Worm (Caenorhabditis elegans): Measurements from ENCODE around the gene srh-131.

Gene srh-131

DNA sequence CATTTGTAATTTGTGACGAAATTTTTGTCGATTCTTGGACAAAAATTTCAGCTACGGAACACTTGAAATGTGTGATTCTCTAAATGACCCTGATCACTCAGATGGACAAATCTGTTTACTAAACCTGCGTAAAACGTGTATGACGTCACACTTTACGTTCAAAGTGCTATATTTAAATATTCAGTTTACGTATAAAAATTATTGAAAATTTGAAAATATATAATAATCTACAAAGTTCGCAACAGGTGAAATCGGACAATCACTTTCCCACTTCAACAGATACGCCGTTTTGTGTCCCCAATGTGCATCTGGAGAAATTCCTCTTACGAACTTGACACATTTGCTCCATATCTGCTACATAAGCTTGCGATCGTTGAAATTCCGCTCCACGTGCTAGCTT lies at the start of gene srh-131:
srh-131 (plus strand) TSS at position 301 of the 400 bp plus-strand sequence.
- TF ChIP-seq zip-11 (GFP tag; IDR thresholded peaks at IDR 0.05), result no peak

DNA sequence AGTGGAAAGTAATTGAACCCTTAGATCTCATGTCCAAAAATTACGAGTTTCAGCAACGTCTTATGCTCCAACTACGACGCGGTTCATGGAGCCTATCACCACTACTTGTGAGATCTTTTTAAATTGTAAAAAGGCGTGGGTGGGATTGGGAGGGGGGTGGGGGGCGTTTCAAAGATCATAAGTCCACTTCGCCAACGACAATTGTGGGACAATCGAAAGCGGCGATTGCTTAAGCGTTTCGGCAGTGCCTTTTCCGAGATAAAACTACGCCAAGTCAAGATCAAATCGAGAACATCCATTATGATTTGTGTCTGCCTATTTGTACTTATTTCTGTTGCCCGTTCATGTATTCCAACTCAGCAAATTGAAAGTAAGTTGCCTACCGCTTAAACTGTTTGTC lies 49.1 kb upstream of the srh-131 start, which contains the start of gene clec-239:
clec-239 (plus strand) TSS at position 301 of the 400 bp plus-strand sequence.
- no peak for TF ChIP-seq hlh-30 (tag; optimal IDR thresholded peaks at IDR 0.05; ENCODE audit: insufficient read depth)
- TF ChIP-seq ceh-44 (GFP tag; IDR thresholded peaks at IDR 0.05), result no peak
- TF ChIP-seq nhr-10 (tag; optimal IDR thresholded peaks at IDR 0.05), result no peak
- TF ChIP-seq sdz-12 (GFP tag; optimal IDR thresholded peaks at IDR 0.05), result no peak
- TF ChIP-seq dmd-6 (GFP tag; IDR thresholded peaks at IDR 0.05), result no peak
- no peak for TF ChIP-seq mep-1 (tag; optimal IDR thresholded peaks at IDR 0.05)
- no peak for TF ChIP-seq daf-16 (GFP tag; optimal IDR thresholded peaks at IDR 0.05)
- TF ChIP-seq daf-16 (tag; optimal IDR thresholded peaks at IDR 0.05), result no peak
- TF ChIP-seq ceh-20 (GFP tag; IDR thresholded peaks at IDR 0.05), result no peak
- no peak for TF ChIP-seq unc-39 (tag; optimal IDR thresholded peaks at IDR 0.05)
- no peak for TF ChIP-seq lin-13 (GFP tag; optimal IDR thresholded peaks at IDR 0.05)
- no peak for TF ChIP-seq zip-2 (tag; optimal IDR thresholded peaks at IDR 0.05)
- TF ChIP-seq zfp-2 (tag; optimal IDR thresholded peaks at IDR 0.05), result no peak
- TF ChIP-seq rbr-2 (tag; optimal IDR thresholded peaks at IDR 0.05), result no peak
- no peak for TF ChIP-seq saeg-2 (GFP tag; IDR thresholded peaks at IDR 0.05)
- TF ChIP-seq cey-2 (tag; optimal IDR thresholded peaks at IDR 0.05; ENCODE audit: borderline replicate concordance, insufficient read depth), result no peak
- no peak for TF ChIP-seq nhr-25 (tag; optimal IDR thresholded peaks at IDR 0.05; ENCODE audit: borderline replicate concordance, insufficient read depth)
- no peak for TF ChIP-seq dmd-8 (GFP tag; IDR thresholded peaks at IDR 0.05)

DNA sequence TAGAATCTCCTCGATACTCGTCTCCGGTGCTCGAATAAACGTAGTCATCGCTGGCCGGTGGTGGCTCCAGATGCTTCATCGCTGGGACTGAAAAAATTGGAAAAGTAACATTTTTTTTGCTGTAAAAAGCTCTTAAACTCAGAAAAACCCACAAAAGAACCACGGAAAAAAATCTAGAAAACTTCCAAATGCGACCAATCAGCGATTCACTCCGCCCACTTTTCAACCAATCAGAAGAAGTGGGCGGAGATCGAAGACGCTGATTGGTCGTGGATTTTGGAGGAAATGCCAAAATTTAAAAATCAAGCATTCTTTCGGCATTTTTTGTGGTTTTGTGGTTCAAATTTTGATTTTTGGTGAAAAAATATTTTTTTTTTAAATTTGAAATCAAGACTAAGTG lies 46.3 kb upstream of the srh-131 start:
- TF ChIP-seq arid-1 (GFP tag; conservative IDR thresholded peaks at IDR 0.05) (no peak), zfp-3 (GFP tag; conservative IDR thresholded peaks at IDR 0.05) (no peak), php-3 (GFP tag; IDR thresholded peaks at IDR 0.05) (no peak), unc-62 (GFP tag; optimal IDR thresholded peaks at IDR 0.05 in 1 of 2) (peak in 1 of 2 experiments; percentile 30), unc-62 (tag; optimal IDR thresholded peaks at IDR 0.05) (no peak), vab-7 (GFP tag; IDR thresholded peaks at IDR 0.05) (no peak)

DNA sequence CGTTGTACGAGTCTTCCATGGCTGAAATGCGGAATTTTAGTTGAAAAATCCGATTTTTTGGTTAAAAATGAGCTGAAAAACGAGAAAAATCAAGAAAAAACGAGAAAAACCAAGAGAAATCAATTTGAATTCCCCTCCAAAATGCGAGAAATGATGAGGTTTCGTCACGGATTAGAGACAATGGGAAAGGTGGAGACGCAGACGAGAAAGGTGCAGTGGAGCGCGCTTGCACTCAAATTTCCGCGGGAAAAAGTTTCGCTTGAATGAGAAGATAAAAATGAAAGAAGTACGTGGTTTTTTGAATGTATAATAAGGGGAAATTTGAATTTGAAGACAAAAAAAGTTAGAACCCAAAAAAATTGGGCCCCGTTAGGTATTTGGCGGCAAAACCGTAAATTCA lies 39.6 kb upstream of the srh-131 start, which contains the start of gene efl-1:
efl-1 (minus strand) TSS at position 21 of the 400 bp plus-strand sequence.
- peak; percentile 4 for TF ChIP-seq nhr-76 (tag; optimal IDR thresholded peaks at IDR 0.05)
- TF ChIP-seq ztf-7 (tag; optimal IDR thresholded peaks at IDR 0.05), result peak; percentile 80
- no peak for TF ChIP-seq nhr-41 (GFP tag; IDR thresholded peaks at IDR 0.05)
- TF ChIP-seq snpc-4 (tag; optimal IDR thresholded peaks at IDR 0.05), result peak; percentile 77
- TF ChIP-seq dpl-1 (GFP tag; optimal IDR thresholded peaks at IDR 0.05), result peak; percentile 100
- TF ChIP-seq zfp-2 (tag; optimal IDR thresholded peaks at IDR 0.05), result peak; percentile 41
- no peak for TF ChIP-seq attf-4 (tag; optimal IDR thresholded peaks at IDR 0.05)
- no peak for TF ChIP-seq lim-7 (GFP tag; IDR thresholded peaks at IDR 0.05)
- TF ChIP-seq nhr-48 (tag; optimal IDR thresholded peaks at IDR 0.05), result no peak
- TF ChIP-seq nhr-102 (tag; optimal IDR thresholded peaks at IDR 0.05), result peak; percentile 79
- peak; percentile 1 for TF ChIP-seq lin-15B (tag; optimal IDR thresholded peaks at IDR 0.05)
- TF ChIP-seq arid-1 (GFP tag; conservative IDR thresholded peaks at IDR 0.05), result 0 out of 2 replicates have a peak, but pooled peaks have one; percentile 64
- TF ChIP-seq daf-19 (GFP tag; conservative IDR thresholded peaks at IDR 0.05), result no peak
- peak; percentile 89 for TF ChIP-seq dve-1 (tag; optimal IDR thresholded peaks at IDR 0.05; ENCODE audit: insufficient read depth)
- peak; percentile 51; the same call in 1 of the 2 replicates for TF ChIP-seq egl-43 (GFP tag; IDR thresholded peaks at IDR 0.05)
- TF ChIP-seq mep-1 (tag; optimal IDR thresholded peaks at IDR 0.05), result peak; percentile 86
- peak; percentile 71 for TF ChIP-seq lin-13 (GFP tag; optimal IDR thresholded peaks at IDR 0.05)
- TF ChIP-seq F37D6.2 (tag; optimal IDR thresholded peaks at IDR 0.05), result peak; percentile 55
- TF ChIP-seq nhr-11 (tag; optimal IDR thresholded peaks at IDR 0.05), result peak; percentile 78
- TF ChIP-seq aha-1 (tag), result peak; percentile 98
- TF ChIP-seq aly-2 (tag; optimal IDR thresholded peaks at IDR 0.05), result no peak
- peak in 1 of 2 experiments; percentile 37 for TF ChIP-seq mdl-1 (tag; optimal IDR thresholded peaks at IDR 0.05)
- peak; percentile 45; the same call in 1 of the 2 replicates for TF ChIP-seq vab-7 (GFP tag; IDR thresholded peaks at IDR 0.05)
- peak; percentile 95 for TF ChIP-seq duxl-1 (tag; optimal IDR thresholded peaks at IDR 0.05; ENCODE audit: poor library complexity)
- peak; percentile 79 for TF ChIP-seq nhr-28 (tag; optimal IDR thresholded peaks at IDR 0.05)
- peak; percentile 57; the same call in 1 of the 2 replicates for TF ChIP-seq lin-29 (GFP tag; IDR thresholded peaks at IDR 0.05)
- no peak for TF ChIP-seq egl-27 (tag; optimal IDR thresholded peaks at IDR 0.05)
